Worm (Caenorhabditis elegans): ENCODE results near the gene K07F5.12.

The K07F5.12 gene

ce11 chrIV:9848075-9848474 is 7.7 kb upstream of the K07F5.12 start, which contains the start of gene K07F5.7:
TSS of gene K07F5.7 (minus strand) at chrIV:9848175.
- TF ChIP-seq scrt-1 (GFP tag; IDR thresholded peaks at IDR 0.05) (no peak), ceh-13 (GFP tag; optimal IDR thresholded peaks at IDR 0.05) (no peak), tra-4 (tag; optimal IDR thresholded peaks at IDR 0.05) (no peak), ceh-36 (tag; optimal IDR thresholded peaks at IDR 0.05) (no peak), sea-1 (GFP tag; conservative IDR thresholded peaks at IDR 0.05) (no peak), tbx-37 (GFP tag; conservative IDR thresholded peaks at IDR 0.05) (no peak), ets-7 (tag; optimal IDR thresholded peaks at IDR 0.05) (no peak), flt-1 (GFP tag; IDR thresholded peaks at IDR 0.05) (no peak), hnd-1 (tag; optimal IDR thresholded peaks at IDR 0.05) (no peak), B0310.2 (tag; optimal IDR thresholded peaks at IDR 0.05) (no peak), pes-1 (GFP tag; IDR thresholded peaks at IDR 0.05) (no peak), ama-1 (optimal IDR thresholded peaks at IDR 0.05) (no peak), F13C5.2 (tag; optimal IDR thresholded peaks at IDR 0.05) (no peak), tbx-11 (GFP tag; IDR thresholded peaks at IDR 0.05) (no peak)

ce11 chrIV:9849624-9850023 is 6.2 kb upstream of the K07F5.12 start, which contains the start of gene K07F5.8:
TSS of gene K07F5.8 (minus strand) at chrIV:9849724.
- TF ChIP-seq ceh-13 (GFP tag; optimal IDR thresholded peaks at IDR 0.05), result no peak
- TF ChIP-seq pes-1 (GFP tag; IDR thresholded peaks at IDR 0.05), result no peak

DNA sequence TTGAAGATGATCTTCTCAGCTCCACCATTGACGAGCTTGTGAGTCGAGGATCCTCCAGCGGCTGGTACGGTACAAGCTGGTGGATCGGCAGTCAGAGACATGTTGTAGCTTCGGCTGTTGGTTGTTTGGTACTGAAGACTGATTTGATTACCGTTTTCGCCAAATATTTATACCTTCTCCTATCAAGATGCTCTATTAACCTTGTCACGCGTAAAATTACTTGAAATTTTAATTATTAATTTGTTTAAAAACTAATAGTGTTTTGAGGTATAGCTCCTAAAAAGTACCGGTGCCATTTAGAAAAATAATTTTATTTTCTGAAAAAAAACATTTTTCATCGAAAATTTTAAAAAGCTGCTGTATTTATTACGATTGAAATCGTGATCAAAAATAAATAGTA is 4.9 kb upstream of the K07F5.12 start, which contains the start of gene ssp-10:
Gene ssp-10, minus strand, starts transcription at position 101 of the 400 bp plus-strand sequence.
- TF ChIP-seq flt-1 (GFP tag; IDR thresholded peaks at IDR 0.05) (no peak), ama-1 (optimal IDR thresholded peaks at IDR 0.05) (no peak), tbx-11 (GFP tag; IDR thresholded peaks at IDR 0.05) (no peak), tra-4 (tag; optimal IDR thresholded peaks at IDR 0.05) (no peak), scrt-1 (GFP tag; IDR thresholded peaks at IDR 0.05) (no peak), B0310.2 (tag; optimal IDR thresholded peaks at IDR 0.05) (no peak), sea-1 (GFP tag; conservative IDR thresholded peaks at IDR 0.05) (no peak), hmbx-1 (tag; optimal IDR thresholded peaks at IDR 0.05) (no peak), ceh-13 (GFP tag; optimal IDR thresholded peaks at IDR 0.05) (no peak), tbx-37 (GFP tag; conservative IDR thresholded peaks at IDR 0.05) (no peak), hmg-4 (GFP tag; optimal IDR thresholded peaks at IDR 0.05) (no peak), aly-1 (tag; optimal IDR thresholded peaks at IDR 0.05) (no peak), F13C5.2 (tag; optimal IDR thresholded peaks at IDR 0.05) (no peak), ets-7 (tag; optimal IDR thresholded peaks at IDR 0.05) (no peak), hnd-1 (tag; optimal IDR thresholded peaks at IDR 0.05) (no peak), pes-1 (GFP tag; IDR thresholded peaks at IDR 0.05) (no peak)

DNA sequence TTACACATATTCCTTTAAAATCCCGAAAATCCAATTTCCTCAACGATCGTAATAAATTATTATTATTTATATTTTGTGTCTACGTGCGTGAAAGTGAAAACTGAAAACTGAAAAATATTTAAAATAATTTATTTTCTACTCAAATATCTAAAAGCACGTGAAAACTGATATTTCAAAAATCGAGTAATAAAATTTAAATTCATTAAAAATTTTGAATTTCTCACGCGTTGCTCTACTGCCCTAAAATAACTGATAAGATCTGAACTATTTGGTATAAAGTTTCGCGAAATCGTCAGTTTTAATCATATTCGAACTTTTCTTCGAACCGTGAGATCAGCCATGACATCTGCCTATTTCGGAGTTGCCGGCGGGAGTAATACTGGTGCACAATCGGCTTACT is 3.6 kb upstream of the K07F5.12 start, which contains the start of gene ssq-1:
Gene ssq-1, plus strand, starts transcription at position 301 of the 400 bp plus-strand sequence.
- no peak for TF ChIP-seq F13C5.2 (tag; optimal IDR thresholded peaks at IDR 0.05)
- no peak for TF ChIP-seq flt-1 (GFP tag; IDR thresholded peaks at IDR 0.05)

- no peak for TF ChIP-seq F13C5.2 (tag; optimal IDR thresholded peaks at IDR 0.05)
- TF ChIP-seq aly-1 (tag; optimal IDR thresholded peaks at IDR 0.05), result peak; percentile 50
- TF ChIP-seq sea-1 (GFP tag; conservative IDR thresholded peaks at IDR 0.05), result no peak
Measured at ce11 chrIV:9852818-9853466, 2.9 kb upstream of the K07F5.12 start.

DNA sequence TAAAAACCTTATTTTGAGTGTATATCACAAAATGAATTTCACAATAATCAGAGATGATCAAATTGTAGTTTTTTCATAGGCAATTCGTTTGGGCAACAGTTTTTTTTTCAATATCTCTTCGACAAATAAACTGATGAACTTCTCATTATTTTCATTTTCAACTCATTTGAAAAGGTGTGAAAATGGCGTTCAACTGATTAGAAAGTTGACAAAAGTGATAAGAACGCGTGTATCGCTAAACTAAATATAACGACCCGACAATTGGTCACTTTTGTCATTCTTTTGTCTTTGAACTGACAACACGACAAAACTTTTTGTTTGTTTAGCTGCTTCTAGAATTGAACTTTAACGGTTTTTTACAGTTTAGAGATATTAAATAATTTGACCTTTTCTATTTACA is 860 bp upstream of the K07F5.12 start:
- TF ChIP-seq ceh-36 (tag; optimal IDR thresholded peaks at IDR 0.05) (no peak), pes-1 (GFP tag; IDR thresholded peaks at IDR 0.05) (no peak), ets-7 (tag; optimal IDR thresholded peaks at IDR 0.05) (no peak), B0310.2 (tag; optimal IDR thresholded peaks at IDR 0.05) (no peak), hnd-1 (tag; optimal IDR thresholded peaks at IDR 0.05) (no peak), tbx-11 (GFP tag; IDR thresholded peaks at IDR 0.05) (no peak), flt-1 (GFP tag; IDR thresholded peaks at IDR 0.05) (no peak), scrt-1 (GFP tag; IDR thresholded peaks at IDR 0.05) (no peak), sea-1 (GFP tag; conservative IDR thresholded peaks at IDR 0.05) (no peak), hmg-4 (GFP tag; optimal IDR thresholded peaks at IDR 0.05) (no peak), ama-1 (optimal IDR thresholded peaks at IDR 0.05) (no peak)

DNA sequence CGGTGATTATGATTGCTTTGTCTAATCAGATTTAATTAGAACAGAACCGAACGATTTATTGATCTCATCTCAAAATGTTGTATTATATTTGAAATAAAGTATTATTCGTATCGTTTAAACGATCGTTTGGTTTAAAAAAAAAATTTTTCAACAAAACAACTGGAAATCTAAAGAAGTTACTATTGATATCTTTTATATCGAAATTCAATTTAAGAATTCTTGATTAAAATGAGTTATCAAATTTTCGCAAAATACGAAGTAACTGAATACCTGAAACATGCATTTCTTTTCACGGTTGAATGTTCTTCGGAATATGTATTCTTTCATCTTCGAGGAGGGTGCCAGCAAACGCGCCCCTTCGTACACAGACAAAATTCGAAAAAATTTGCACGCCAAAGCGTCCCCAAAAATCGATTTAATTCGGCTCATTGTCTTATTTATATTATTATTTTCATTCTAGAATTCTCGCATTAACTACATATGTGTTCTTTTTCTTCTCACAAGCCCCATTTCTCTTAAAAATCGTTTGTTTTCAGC is 2.2 kb downstream of the K07F5.12 start, which contains the start of gene npp-1:
Gene npp-1, plus strand, starts transcription at position 537 of the 537 bp plus-strand sequence.
- TF ChIP-seq B0310.2 (tag; optimal IDR thresholded peaks at IDR 0.05), result no peak
- TF ChIP-seq sea-1 (GFP tag; conservative IDR thresholded peaks at IDR 0.05), result no peak
- TF ChIP-seq tbx-37 (GFP tag; conservative IDR thresholded peaks at IDR 0.05), result no peak
- TF ChIP-seq ceh-13 (GFP tag; optimal IDR thresholded peaks at IDR 0.05), result no peak
- TF ChIP-seq aly-1 (tag; optimal IDR thresholded peaks at IDR 0.05), result no peak
- TF ChIP-seq ceh-36 (tag; optimal IDR thresholded peaks at IDR 0.05), result no peak
- no peak for TF ChIP-seq tbx-11 (GFP tag; IDR thresholded peaks at IDR 0.05)
- no peak for TF ChIP-seq hmbx-1 (tag; optimal IDR thresholded peaks at IDR 0.05)
- TF ChIP-seq ets-7 (tag; optimal IDR thresholded peaks at IDR 0.05), result no peak
- no peak for TF ChIP-seq ama-1 (optimal IDR thresholded peaks at IDR 0.05)
- TF ChIP-seq flt-1 (GFP tag; IDR thresholded peaks at IDR 0.05), result no peak
- no peak for TF ChIP-seq F13C5.2 (tag; optimal IDR thresholded peaks at IDR 0.05)
- no peak for TF ChIP-seq scrt-1 (GFP tag; IDR thresholded peaks at IDR 0.05)
- TF ChIP-seq tra-4 (tag; optimal IDR thresholded peaks at IDR 0.05), result no peak
- TF ChIP-seq pes-1 (GFP tag; IDR thresholded peaks at IDR 0.05), result no peak
- TF ChIP-seq hmg-4 (GFP tag; optimal IDR thresholded peaks at IDR 0.05), result no peak
- no peak for TF ChIP-seq hnd-1 (tag; optimal IDR thresholded peaks at IDR 0.05)

DNA sequence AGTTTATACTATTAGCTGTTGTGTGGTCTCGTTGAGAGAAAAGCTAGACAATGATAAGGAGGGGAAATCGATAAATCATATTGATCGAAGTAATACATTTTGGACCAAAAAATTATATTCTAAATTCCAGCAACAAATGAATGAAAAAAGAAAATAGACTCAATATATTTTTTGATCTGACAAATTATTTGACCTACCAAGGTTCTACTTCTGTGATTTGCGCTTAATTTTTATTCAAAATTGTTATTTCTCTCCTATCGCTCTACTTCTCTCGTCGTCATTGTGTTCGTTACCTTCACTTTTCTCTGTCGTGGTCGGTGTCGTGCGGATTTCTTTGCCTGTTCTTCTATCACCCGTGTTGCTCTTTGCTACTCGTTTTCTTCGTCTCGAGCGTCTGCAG is 3.2 kb downstream of the K07F5.12 start:
- no peak for TF ChIP-seq pes-1 (GFP tag; IDR thresholded peaks at IDR 0.05)
- TF ChIP-seq ceh-13 (GFP tag; optimal IDR thresholded peaks at IDR 0.05), result no peak
- TF ChIP-seq B0310.2 (tag; optimal IDR thresholded peaks at IDR 0.05), result no peak
- no peak for TF ChIP-seq flt-1 (GFP tag; IDR thresholded peaks at IDR 0.05)
- TF ChIP-seq scrt-1 (GFP tag; IDR thresholded peaks at IDR 0.05), result no peak
- TF ChIP-seq hnd-1 (tag; optimal IDR thresholded peaks at IDR 0.05), result no peak
- TF ChIP-seq tra-4 (tag; optimal IDR thresholded peaks at IDR 0.05), result no peak
- TF ChIP-seq F13C5.2 (tag; optimal IDR thresholded peaks at IDR 0.05), result no peak
- no peak for TF ChIP-seq hmbx-1 (tag; optimal IDR thresholded peaks at IDR 0.05)
- no peak for TF ChIP-seq ama-1 (optimal IDR thresholded peaks at IDR 0.05)
- no peak for TF ChIP-seq hmg-4 (GFP tag; optimal IDR thresholded peaks at IDR 0.05)
- TF ChIP-seq tbx-37 (GFP tag; conservative IDR thresholded peaks at IDR 0.05), result no peak
- no peak for TF ChIP-seq sea-1 (GFP tag; conservative IDR thresholded peaks at IDR 0.05)
- no peak for TF ChIP-seq ets-7 (tag; optimal IDR thresholded peaks at IDR 0.05)

All from whole organism, early embryonic.